Worm (Caenorhabditis elegans) whole organism, L4 larva: ENCODE data around the gene fbxl-1.

Experiments
- F37D6.2 ChIP-seq: sonication (generic microtip); optimal IDR thresholded peaks from 2 replicates; lab custom pipeline; 2016; ENCODE audit warnings: mild to moderate bottlenecking, missing genetic modification characterization, missing compliant biosample characterization
- F44E2.7 ChIP-seq: fragments of 200-800 bp; sonication (Bioruptor generic); IDR thresholded peaks from 2 replicates; pipeline ENCODE4 v2.1.2; 2022; ENCODE audit warnings: missing genetic modification characterization, missing compliant biosample characterization
- R02D3.7 ChIP-seq: fragments of 150-350 bp; sonication (generic microtip); optimal IDR thresholded peaks from 3 replicates; lab custom pipeline; 2014; ENCODE audit warnings: missing biosample characterization, missing genetic modification characterization
- aha-1 ChIP-seq: fragments of 150-350 bp; peaks from one replicate; lab custom pipeline; 2014; ENCODE audit warnings: missing biosample characterization, missing genetic modification characterization
- attf-4 ChIP-seq: sonication (generic microtip); optimal IDR thresholded peaks from 3 replicates; lab custom pipeline; 2017; ENCODE audit warnings: missing biosample characterization, missing genetic modification characterization
- ceh-20 ChIP-seq: fragments of 200-800 bp; sonication (Bioruptor generic); IDR thresholded peaks from 2 replicates; pipeline ENCODE4 v1.3.6; 2022; ENCODE audit warnings: missing genetic modification reagents, missing genetic modification characterization, missing compliant biosample characterization
- ceh-28 ChIP-seq: fragments of 150-350 bp; optimal IDR thresholded peaks from 2 replicates; lab custom pipeline; 2014; ENCODE audit warnings: missing biosample characterization, missing genetic modification reagents, missing genetic modification characterization
- ceh-44 ChIP-seq: fragments of 200-800 bp; sonication (Bioruptor generic); IDR thresholded peaks from 2 replicates; pipeline ENCODE4 v1.3.6; 2022; ENCODE audit warnings: missing genetic modification reagents, missing genetic modification characterization, missing compliant biosample characterization
- ctbp-1 ChIP-seq: fragments of 200-800 bp; sonication (Bioruptor generic); IDR thresholded peaks from 2 replicates; pipeline ENCODE4 v1.3.6; 2022; ENCODE audit warnings: missing genetic modification reagents, missing genetic modification characterization, missing compliant biosample characterization
- dmd-6 ChIP-seq: fragments of 200-800 bp; sonication (Bioruptor generic); IDR thresholded peaks from 2 replicates; pipeline ENCODE4 v1.3.6; 2022; ENCODE audit warnings: missing genetic modification reagents, missing genetic modification characterization, missing compliant biosample characterization
- dpl-1 ChIP-seq: fragments of 150-350 bp; optimal IDR thresholded peaks from 2 replicates; lab custom pipeline; 2014; ENCODE audit warnings: missing biosample characterization, missing genetic modification reagents, missing genetic modification characterization
- duxl-1 ChIP-seq: sonication (generic microtip); optimal IDR thresholded peaks from 2 replicates; lab custom pipeline; 2016; ENCODE audit warnings: mild to moderate bottlenecking, missing genetic modification characterization, moderate library complexity, missing compliant biosample characterization; ENCODE audit not compliant: poor library complexity
- dve-1 ChIP-seq: sonication (generic microtip); optimal IDR thresholded peaks from 2 replicates; lab custom pipeline; 2017; ENCODE audit warnings: antibody characterized with exemption, mild to moderate bottlenecking, missing genetic modification characterization, missing compliant biosample characterization; ENCODE audit not compliant: insufficient read depth
- egl-27 ChIP-seq: sonication (generic microtip); optimal IDR thresholded peaks from 3 replicates; lab custom pipeline; 2017; ENCODE audit warnings: missing biosample characterization, missing genetic modification reagents, missing genetic modification characterization
- fkh-10 ChIP-seq: fragments of 150-350 bp; optimal IDR thresholded peaks from 2 replicates; lab custom pipeline; 2014; ENCODE audit warnings: missing biosample characterization, missing genetic modification reagents, missing genetic modification characterization
- fos-1 ChIP-seq: fragments of 150-350 bp; optimal IDR thresholded peaks from 2 replicates; lab custom pipeline; 2014; ENCODE audit warnings: missing biosample characterization, missing genetic modification characterization
- gei-8 ChIP-seq: fragments of 200-800 bp; sonication (Bioruptor generic); optimal IDR thresholded peaks from 2 replicates; lab custom pipeline; 2018; ENCODE audit warnings: mild to moderate bottlenecking, missing genetic modification characterization, missing compliant biosample characterization
- hlh-30 ChIP-seq: sonication (generic microtip); optimal IDR thresholded peaks from 2 replicates; lab custom pipeline; 2017; ENCODE audit warnings: antibody characterized with exemption, mild to moderate bottlenecking, missing genetic modification characterization, missing compliant biosample characterization; ENCODE audit not compliant: insufficient read depth
- hmg-1.1 ChIP-seq: fragments of 200-800 bp; sonication (Bioruptor generic); IDR thresholded peaks from 2 replicates; pipeline ENCODE4 v1.3.6; 2022; ENCODE audit warnings: missing genetic modification reagents, missing genetic modification characterization, missing compliant biosample characterization
- lim-7 ChIP-seq: fragments of 200-800 bp; sonication (Bioruptor generic); IDR thresholded peaks from 2 replicates; pipeline ENCODE4 v1.3.6; 2022; ENCODE audit warnings: missing genetic modification characterization, missing compliant biosample characterization
- lin-13 ChIP-seq: fragments of 150-350 bp; optimal IDR thresholded peaks from 2 replicates; lab custom pipeline; 2014; ENCODE audit warnings: missing biosample characterization, missing genetic modification reagents, missing genetic modification characterization
- lin-29 ChIP-seq: fragments of 200-800 bp; sonication (Bioruptor generic); IDR thresholded peaks from 2 replicates; pipeline ENCODE4 v1.3.6; 2022; ENCODE audit warnings: missing genetic modification reagents, missing genetic modification characterization, missing compliant biosample characterization
- lin-38 ChIP-seq: fragments of 200-800 bp; sonication (Bioruptor generic); IDR thresholded peaks from 2 replicates; pipeline ENCODE4 v1.3.6; 2022; ENCODE audit warnings: missing genetic modification reagents, missing genetic modification characterization, missing compliant biosample characterization
- lin-39 ChIP-seq: fragments of 150-350 bp; optimal IDR thresholded peaks from 2 replicates; lab custom pipeline; 2014; ENCODE audit warnings: missing biosample characterization, missing genetic modification reagents, missing genetic modification characterization
- lir-3 ChIP-seq: sonication (generic microtip); optimal IDR thresholded peaks from 2 replicates; lab custom pipeline; 2016; ENCODE audit warnings: mild to moderate bottlenecking, missing genetic modification characterization, missing compliant biosample characterization
- lsy-2 ChIP-seq, 2 experiments: fragments of 150-350 bp in 1 of 2; sonication (generic microtip) in 1 of 2; optimal IDR thresholded peaks; 2 replicates each; lab custom pipeline; 2014 to 2017; ENCODE audit warnings: missing biosample characterization in 2 of 2, missing genetic modification characterization in 2 of 2
- mdt-29 ChIP-seq: fragments of 200-800 bp; sonication (Bioruptor generic); IDR thresholded peaks from 2 replicates; pipeline ENCODE4 v1.3.6; 2022; ENCODE audit warnings: missing genetic modification reagents, missing genetic modification characterization, missing compliant biosample characterization
- mxl-2 ChIP-seq: fragments of 200-800 bp; sonication (Bioruptor generic); conservative IDR thresholded peaks from 2 replicates; pipeline ENCODE4 v1.3.6; 2022; ENCODE audit warnings: missing genetic modification reagents, missing genetic modification characterization, missing compliant biosample characterization
- nhr-11 ChIP-seq: fragments of 150-350 bp; optimal IDR thresholded peaks from 2 replicates; lab custom pipeline; 2014; ENCODE audit warnings: missing biosample characterization, missing genetic modification characterization
- nhr-28 ChIP-seq: fragments of 150-350 bp; optimal IDR thresholded peaks from 2 replicates; lab custom pipeline; 2014; ENCODE audit warnings: missing biosample characterization, missing genetic modification characterization
- nhr-41 ChIP-seq: fragments of 200-800 bp; sonication (Bioruptor generic); IDR thresholded peaks from 2 replicates; pipeline ENCODE4 v1.3.6; 2022; ENCODE audit warnings: missing genetic modification reagents, missing genetic modification characterization, missing compliant biosample characterization
- nhr-48 ChIP-seq: sonication (generic microtip); optimal IDR thresholded peaks from 2 replicates; lab custom pipeline; 2016; ENCODE audit warnings: mild to moderate bottlenecking, missing genetic modification characterization, missing compliant biosample characterization
- nhr-6 ChIP-seq: fragments of 150-350 bp; optimal IDR thresholded peaks from 2 replicates; lab custom pipeline; 2014; ENCODE audit warnings: missing biosample characterization, missing genetic modification characterization
- php-3 ChIP-seq: fragments of 200-800 bp; sonication (Bioruptor generic); IDR thresholded peaks from 2 replicates; pipeline ENCODE4 v1.3.6; 2022; ENCODE audit warnings: missing genetic modification reagents, missing genetic modification characterization, missing compliant biosample characterization
- pqm-1 ChIP-seq: sonication (generic microtip); optimal IDR thresholded peaks from 2 replicates; lab custom pipeline; 2017; ENCODE audit warnings: missing biosample characterization, missing genetic modification characterization
- rbr-2 ChIP-seq: sonication (generic microtip); optimal IDR thresholded peaks from 2 replicates; lab custom pipeline; 2016; ENCODE audit warnings: missing genotype, missing genetic modification characterization, missing compliant biosample characterization
- saeg-2 ChIP-seq: fragments of 200-800 bp; sonication (Bioruptor generic); IDR thresholded peaks from 2 replicates; pipeline ENCODE4 v1.3.6; 2022; ENCODE audit warnings: missing genetic modification reagents, missing genetic modification characterization, missing compliant biosample characterization
- unc-62 ChIP-seq, 3 experiments: fragments of 150-350 bp in 1 of 3; sonication (generic microtip); optimal IDR thresholded peaks in 2 of 3; peaks in 1 of 3; 1 replicate in 1 of 3; 2 replicates in 2 of 3; lab custom pipeline; 2014 to 2017; ENCODE audit warnings: missing biosample characterization in 3 of 3, missing genetic modification characterization in 3 of 3, missing genetic modification reagents in 3 of 3, missing genotype in 1 of 3
- vab-7 ChIP-seq: fragments of 200-800 bp; sonication (Bioruptor generic); IDR thresholded peaks from 2 replicates; pipeline ENCODE4 v1.3.6; 2022; ENCODE audit warnings: missing genetic modification reagents, missing genetic modification characterization, missing compliant biosample characterization
- zfp-2 ChIP-seq: sonication (generic microtip); optimal IDR thresholded peaks from 2 replicates; lab custom pipeline; 2016; ENCODE audit warnings: mild to moderate bottlenecking, missing genetic modification characterization, missing compliant biosample characterization
- zfp-3 ChIP-seq: fragments of 200-800 bp; sonication (Bioruptor generic); conservative IDR thresholded peaks from 2 replicates; pipeline ENCODE4 v1.3.6; 2022; ENCODE audit warnings: missing genetic modification reagents, missing genetic modification characterization, missing compliant biosample characterization
- zip-11 ChIP-seq: fragments of 200-800 bp; sonication (Bioruptor generic); IDR thresholded peaks from 2 replicates; pipeline ENCODE4 v1.3.6; 2022; ENCODE audit warnings: missing genetic modification characterization, missing compliant biosample characterization
- ztf-11 ChIP-seq: fragments of 150-350 bp; optimal IDR thresholded peaks from 2 replicates; lab custom pipeline; 2014; ENCODE audit warnings: missing biosample characterization, missing genetic modification characterization
- ztf-7 ChIP-seq: fragments of 150-350 bp; optimal IDR thresholded peaks from 2 replicates; lab custom pipeline; 2014; ENCODE audit warnings: missing biosample characterization, missing genetic modification characterization

fbxl-1 gene

ce11 chrIII:8199060-8199459, 28.6 kb upstream of the fbxl-1 start:
- TF ChIP-seq lin-13 (no peak), nhr-6 (tag; lab: Kevin White, UChicago) (no peak), aha-1 (peak; percentile 49), lin-39 (no peak), nhr-48 (tag; lab: Kevin White, UChicago) (no peak), dve-1 (tag; lab: Kevin White, UChicago) (no peak), ztf-11 (tag; lab: Kevin White, UChicago) (no peak), php-3 (no peak), fos-1 (tag; lab: Kevin White, UChicago) (no peak), unc-62 (GFP tag; optimal IDR thresholded peaks at IDR 0.05 in 1 of 2; lab: Kevin White, UChicago) (peak in 1 of 2 experiments; percentile 93), unc-62 (tag; optimal IDR thresholded peaks at IDR 0.05; lab: Kevin White, UChicago) (no peak), nhr-41 (no peak), ceh-20 (no peak), pqm-1 (no peak), vab-7 (GFP tag; lab: Robert Waterston, UW) (no peak), lin-38 (GFP tag; lab: Robert Waterston, UW) (no peak)

- TF ChIP-seq egl-27 (tag; lab: Kevin White, UChicago) = no peak
- TF ChIP-seq nhr-28 (tag; lab: Kevin White, UChicago) = no peak
- no peak for TF ChIP-seq zfp-2 (tag; lab: Kevin White, UChicago)
- no peak for TF ChIP-seq zip-11
- no peak for TF ChIP-seq saeg-2
- TF ChIP-seq zfp-3 (GFP tag; lab: Robert Waterston, UW) = no peak
- TF ChIP-seq F37D6.2 = no peak
- no peak for TF ChIP-seq hmg-1.1
- no peak for TF ChIP-seq F44E2.7 (GFP tag; lab: Robert Waterston, UW)
- no peak for TF ChIP-seq R02D3.7 (tag; lab: Kevin White, UChicago)
- no peak for TF ChIP-seq lim-7 (GFP tag; lab: Robert Waterston, UW)
- TF ChIP-seq mxl-2 = no peak
- no peak for TF ChIP-seq ceh-44 (GFP tag; lab: Robert Waterston, UW)
- no peak for TF ChIP-seq lin-39
- TF ChIP-seq lir-3 = no peak
- TF ChIP-seq gei-8 = no peak
Measured at ce11 chrIII:8201117-8201516, 26.5 kb upstream of the fbxl-1 start, which contains the start of gene unc-36. unc-36 (minus strand) TSS chrIII:8201217.

ce11 chrIII:8201760-8202159, 25.9 kb upstream of the fbxl-1 start:
- TF ChIP-seq ztf-7 (tag; lab: Kevin White, UChicago) (no peak), ceh-28 (tag; lab: Kevin White, UChicago) (peak; percentile 22), dmd-6 (GFP tag; lab: Robert Waterston, UW) (0 out of 2 replicates have a peak, but pooled peaks have one; percentile 8), attf-4 (tag; lab: Kevin White, UChicago) (no peak), ceh-44 (GFP tag; lab: Robert Waterston, UW) (no peak), unc-62 (GFP tag; optimal IDR thresholded peaks at IDR 0.05 in 1 of 2; lab: Kevin White, UChicago) (peak in 1 of 2 experiments; percentile 28), unc-62 (tag; optimal IDR thresholded peaks at IDR 0.05; lab: Kevin White, UChicago) (no peak), nhr-11 (peak; percentile 45), vab-7 (GFP tag; lab: Robert Waterston, UW) (0 out of 2 replicates have a peak, but pooled peaks have one; percentile 35), hlh-30 (peak; percentile 66), dpl-1 (GFP tag; lab: Kevin White, UChicago) (peak; percentile 6), ctbp-1 (GFP tag; lab: Robert Waterston, UW) (peak; percentile 28; the same call in 1 of the 2 replicates), duxl-1 (tag; lab: Kevin White, UChicago) (no peak), mdt-29 (GFP tag; lab: Robert Waterston, UW) (no peak), lin-29 (GFP tag; lab: Robert Waterston, UW) (no peak), rbr-2 (tag; lab: Kevin White, UChicago) (peak; percentile 63), fkh-10 (GFP tag; lab: Kevin White, UChicago) (peak; percentile 45), ceh-20 (0 out of 2 replicates have a peak, but pooled peaks have one; percentile 10), lsy-2 (tag; optimal IDR thresholded peaks at IDR 0.05; lab: Kevin White, UChicago) (peak in 1 of 2 experiments; percentile 46)
